Worm (Caenorhabditis elegans) whole organism, L4/young adult: ENCODE data around the gene C39H7.4.

Experiments used
- W03F9.2 ChIP-seq: fragments of 150-350 bp; optimal IDR thresholded peaks from 2 replicates; lab custom pipeline; 2014; ENCODE audit warnings: missing biosample characterization, missing genetic modification characterization
- dao-5 ChIP-seq: sonication (generic microtip); optimal IDR thresholded peaks from 2 replicates; lab custom pipeline; 2016; ENCODE audit warnings: missing genotype, missing genetic modification characterization, moderate library complexity, missing compliant biosample characterization
- him-1 ChIP-seq: sonication (generic microtip); optimal IDR thresholded peaks from 2 replicates; lab custom pipeline; 2016; ENCODE audit warnings: missing genotype, missing genetic modification reagents, missing genetic modification characterization, missing compliant biosample characterization

DNA sequence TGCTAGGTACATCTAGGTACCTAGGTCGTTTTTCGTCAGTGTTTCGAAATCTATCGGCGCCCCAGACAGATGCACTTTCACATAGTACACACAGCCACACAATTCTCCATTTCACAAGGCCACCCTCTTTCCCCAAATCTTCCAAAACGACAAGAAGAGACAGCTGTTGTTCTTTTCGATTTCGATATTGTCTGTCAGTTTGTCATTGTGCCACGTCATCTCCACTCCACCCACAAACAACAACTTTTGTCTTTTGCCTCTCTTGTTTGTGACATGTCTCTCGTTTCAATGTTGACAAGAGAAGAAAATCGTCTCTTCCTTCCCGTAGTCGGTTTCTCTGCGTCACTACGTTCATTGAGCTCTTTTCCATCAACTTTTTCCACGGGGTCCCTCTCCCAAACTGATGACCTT, 20.6 kb downstream of the C39H7.4 start:
- no peak for TF ChIP-seq him-1 (tag; lab: Kevin White, UChicago)
- no peak for TF ChIP-seq W03F9.2 (tag; lab: Kevin White, UChicago)
- no peak for TF ChIP-seq dao-5 (tag; lab: Kevin White, UChicago)
